Worm (Caenorhabditis elegans): ENCODE data around the gene F15D4.6.

F15D4.6 gene

ce11 chrII:13239593-13239992, 9.4 kb upstream of the F15D4.6 start:
- no peak for TF ChIP-seq skn-1 (tag; optimal IDR thresholded peaks at IDR 0.05)
- TF ChIP-seq ceh-9 (tag; optimal IDR thresholded peaks at IDR 0.05): no peak
- no peak for TF ChIP-seq unc-62 (GFP tag; optimal IDR thresholded peaks at IDR 0.05)
- no peak for TF ChIP-seq pha-4 (tag; optimal IDR thresholded peaks at IDR 0.05)
- no peak for TF ChIP-seq unc-39 (tag; optimal IDR thresholded peaks at IDR 0.05)

- TF ChIP-seq snpc-4 (tag; optimal IDR thresholded peaks at IDR 0.05) (no peak), nhr-12 (tag; optimal IDR thresholded peaks at IDR 0.05) (no peak), nhr-77 (tag; optimal IDR thresholded peaks at IDR 0.05) (no peak), nhr-67 (tag; optimal IDR thresholded peaks at IDR 0.05) (no peak), hmg-11 (tag; optimal IDR thresholded peaks at IDR 0.05) (no peak), lin-39 (tag; optimal IDR thresholded peaks at IDR 0.05) (no peak), skn-1 (tag; optimal IDR thresholded peaks at IDR 0.05) (no peak)
These were observed 6.0 kb upstream of the F15D4.6 start, which contains the start of gene F15D4.4 for ce11 chrII:13243021-13243420. Gene F15D4.4, minus strand, starts transcription at chrII:13243121.

ce11 chrII:13245076-13245475, 3.9 kb upstream of the F15D4.6 start, which contains the start of gene F15D4.5:
Gene F15D4.5, plus strand, starts transcription at chrII:13245376.
- no peak for TF ChIP-seq lin-39 (tag; optimal IDR thresholded peaks at IDR 0.05)
- no peak for TF ChIP-seq unc-39 (tag; optimal IDR thresholded peaks at IDR 0.05)
- no peak for TF ChIP-seq fos-1 (tag; optimal IDR thresholded peaks at IDR 0.05)
- no peak for TF ChIP-seq nhr-25 (tag; optimal IDR thresholded peaks at IDR 0.05)
- TF ChIP-seq ZK546.5 (tag; optimal IDR thresholded peaks at IDR 0.05): no peak
- TF ChIP-seq egl-5 (tag; optimal IDR thresholded peaks at IDR 0.05): no peak
- no peak for TF ChIP-seq tbx-2 (tag; optimal IDR thresholded peaks at IDR 0.05)
- no peak for TF ChIP-seq nhr-237 (tag; optimal IDR thresholded peaks at IDR 0.05)
- TF ChIP-seq nhr-12 (tag; optimal IDR thresholded peaks at IDR 0.05): no peak
- no peak for TF ChIP-seq ztf-11 (tag; optimal IDR thresholded peaks at IDR 0.05)
- TF ChIP-seq egl-27 (tag; optimal IDR thresholded peaks at IDR 0.05): no peak

ce11 chrII:13255291-13255690, 6.3 kb downstream of the F15D4.6 start:
- TF ChIP-seq ZK546.5 (tag; optimal IDR thresholded peaks at IDR 0.05) (no peak), nhr-12 (tag; optimal IDR thresholded peaks at IDR 0.05) (no peak), nhr-23 (tag; optimal IDR thresholded peaks at IDR 0.05) (no peak), egl-27 (tag; optimal IDR thresholded peaks at IDR 0.05) (no peak), pqm-1 (tag; optimal IDR thresholded peaks at IDR 0.05) (no peak), ceh-82 (tag; optimal IDR thresholded peaks at IDR 0.05) (no peak), ztf-11 (tag; optimal IDR thresholded peaks at IDR 0.05) (no peak), elt-2 (tag; optimal IDR thresholded peaks at IDR 0.05) (no peak), fos-1 (tag; optimal IDR thresholded peaks at IDR 0.05) (no peak)

- TF ChIP-seq ceh-16 (tag; optimal IDR thresholded peaks at IDR 0.05) (no peak), fkh-10 (GFP tag; optimal IDR thresholded peaks at IDR 0.05) (no peak), fos-1 (tag; optimal IDR thresholded peaks at IDR 0.05) (no peak), eor-1 (tag; optimal IDR thresholded peaks at IDR 0.05) (no peak), ceh-9 (tag; optimal IDR thresholded peaks at IDR 0.05) (no peak), lin-15B (tag; optimal IDR thresholded peaks at IDR 0.05) (no peak), elt-1 (tag; optimal IDR thresholded peaks at IDR 0.05) (no peak), pqm-1 (tag; optimal IDR thresholded peaks at IDR 0.05) (no peak), zag-1 (tag; optimal IDR thresholded peaks at IDR 0.05) (no peak)
These were observed 11.6 kb downstream of the F15D4.6 start for ce11 chrII:13260540-13260939.

ce11 chrII:13267305-13267704, 18.3 kb downstream of the F15D4.6 start:
- TF ChIP-seq egl-5 (tag; optimal IDR thresholded peaks at IDR 0.05) (no peak), nhr-67 (tag; optimal IDR thresholded peaks at IDR 0.05) (no peak), nhr-23 (tag; optimal IDR thresholded peaks at IDR 0.05) (no peak), unc-39 (tag; optimal IDR thresholded peaks at IDR 0.05) (no peak), lin-15B (tag; optimal IDR thresholded peaks at IDR 0.05) (no peak), pqm-1 (tag; optimal IDR thresholded peaks at IDR 0.05) (no peak), tbx-2 (tag; optimal IDR thresholded peaks at IDR 0.05) (no peak), nhr-43 (tag; optimal IDR thresholded peaks at IDR 0.05; ENCODE audit: poor library complexity, severe bottlenecking) (no peak), aly-2 (tag; optimal IDR thresholded peaks at IDR 0.05) (no peak)

ce11 chrII:13270776-13271175, 21.8 kb downstream of the F15D4.6 start, which contains the start of gene Y48C3A.5:
Gene Y48C3A.5, plus strand, starts transcription at chrII:13271076.
- TF ChIP-seq egl-27 (tag; optimal IDR thresholded peaks at IDR 0.05) (no peak), ztf-4 (tag; optimal IDR thresholded peaks at IDR 0.05) (no peak), ceh-9 (tag; optimal IDR thresholded peaks at IDR 0.05) (no peak), snpc-4 (tag; optimal IDR thresholded peaks at IDR 0.05) (no peak), hmg-11 (tag; optimal IDR thresholded peaks at IDR 0.05) (no peak), nfya-1 (tag; optimal IDR thresholded peaks at IDR 0.05; ENCODE audit: insufficient read depth) (no peak), pha-4 (tag; optimal IDR thresholded peaks at IDR 0.05) (no peak), jun-1 (tag; optimal IDR thresholded peaks at IDR 0.05) (no peak), lin-15B (tag; optimal IDR thresholded peaks at IDR 0.05) (no peak)
